Fruit fly (Drosophila melanogaster): ENCODE data around the gene COX5A.

COX5A gene

dm6 chr3R:11822266-11822665 lies 3.1 kb downstream of the COX5A start, which contains the start of gene Kyat (continued):
- peak; percentile 93 for TF ChIP-seq CG14860 (GFP tag; IDR thresholded peaks at IDR 0.05; ENCODE audit: partially characterized antibody)
- peak; percentile 67 for TF ChIP-seq sens (GFP tag)
- peak; percentile 98 for TF ChIP-seq Doc3 (GFP tag; IDR thresholded peaks at IDR 0.05; ENCODE audit: partially characterized antibody)
- peak; percentile 33 for TF ChIP-seq CoRest (tag; optimal IDR thresholded peaks at IDR 0.05)
- TF ChIP-seq repo (GFP tag; optimal IDR thresholded peaks at IDR 0.05) = no peak
- peak; percentile 92 for TF ChIP-seq CG7928 (GFP tag; optimal IDR thresholded peaks at IDR 0.05)
- TF ChIP-seq CG1603 (tag; optimal IDR thresholded peaks at IDR 0.05) = peak; percentile 78
- peak; percentile 80 for TF ChIP-seq CG10267 (tag; optimal IDR thresholded peaks at IDR 0.05)
- TF ChIP-seq Hr78 (GFP tag; optimal IDR thresholded peaks at IDR 0.05) = peak in 1 of 2 experiments; percentile 73
- no peak for TF ChIP-seq CG4282 (GFP tag; optimal IDR thresholded peaks at IDR 0.05)
- TF ChIP-seq lola (GFP tag; optimal IDR thresholded peaks at IDR 0.05) = peak in 1 of 3 experiments; percentile 7
- no peak for TF ChIP-seq twi (tag; optimal IDR thresholded peaks at IDR 0.05)
- TF ChIP-seq mld (GFP tag; IDR thresholded peaks at IDR 0.05; ENCODE audit: partially characterized antibody) = peak; percentile 94
- no peak for TF ChIP-seq CG8281 (tag; optimal IDR thresholded peaks at IDR 0.05)
- TF ChIP-seq gfzf (GFP tag; optimal IDR thresholded peaks at IDR 0.05) = peak; percentile 27
- peak; percentile 79 for TF ChIP-seq Med (GFP tag)
- peak; percentile 4 for TF ChIP-seq CG17186 (GFP tag; optimal IDR thresholded peaks at IDR 0.05)
- peak; percentile 83 for TF ChIP-seq CG3995 (GFP tag; optimal IDR thresholded peaks at IDR 0.05)
- peak; percentile 87 for TF ChIP-seq Sry-δ (GFP tag; optimal IDR thresholded peaks at IDR 0.05)
- peak; percentile 69 for TF ChIP-seq HmgZ (tag; optimal IDR thresholded peaks at IDR 0.05)
- no peak for TF ChIP-seq H15 (GFP tag; IDR thresholded peaks at IDR 0.05)
- TF ChIP-seq B-H2 (GFP tag; optimal IDR thresholded peaks at IDR 0.05) = peak; percentile 56
- peak; percentile 97 for TF ChIP-seq Dll (GFP tag; IDR thresholded peaks at IDR 0.05; ENCODE audit: partially characterized antibody)
- TF ChIP-seq knrl (GFP tag; IDR thresholded peaks at IDR 0.05; ENCODE audit: partially characterized antibody) = peak; percentile 95
- peak; percentile 96 for TF ChIP-seq CG42726 (GFP tag; IDR thresholded peaks at IDR 0.05; ENCODE audit: partially characterized antibody)
- peak; percentile 30 for TF ChIP-seq phol (tag; optimal IDR thresholded peaks at IDR 0.05)
- peak; percentile 2 to 17 for TF ChIP-seq dpn (GFP tag; optimal IDR thresholded peaks at IDR 0.05)
- TF ChIP-seq Dref (GFP tag; IDR thresholded peaks at IDR 0.05) = peak; percentile 99
- peak; percentile 17 for TF ChIP-seq CG4854 (GFP tag; optimal IDR thresholded peaks at IDR 0.05)
- TF ChIP-seq CG2712 (tag; optimal IDR thresholded peaks at IDR 0.05) = peak; percentile 42
- no peak for TF ChIP-seq CG7271 (tag; optimal IDR thresholded peaks at IDR 0.05)
- TF ChIP-seq BEAF-32 (GFP tag; optimal IDR thresholded peaks at IDR 0.05) = peak; percentile 96
- TF ChIP-seq chn (GFP tag; optimal IDR thresholded peaks at IDR 0.05) = no peak
- TF ChIP-seq CG32772 (GFP tag; IDR thresholded peaks at IDR 0.05) = no peak
- peak; percentile 95 for TF ChIP-seq nerfin-2 (GFP tag; IDR thresholded peaks at IDR 0.05; ENCODE audit: partially characterized antibody)
- TF ChIP-seq trem (tag; optimal IDR thresholded peaks at IDR 0.05) = peak; percentile 64
- peak; percentile 38 for TF ChIP-seq CG15601 (tag; optimal IDR thresholded peaks at IDR 0.05)
- peak; percentile 97 for TF ChIP-seq CG7963 (GFP tag; IDR thresholded peaks at IDR 0.05; ENCODE audit: partially characterized antibody)
- peak; percentile 95 for TF ChIP-seq E2f2 (GFP tag; IDR thresholded peaks at IDR 0.05)
- no peak for TF ChIP-seq MTF-1 (GFP tag; optimal IDR thresholded peaks at IDR 0.05; ENCODE audit: borderline replicate concordance)
- peak; percentile 7 for TF ChIP-seq lbe (GFP tag; optimal IDR thresholded peaks at IDR 0.05)
- peak; percentile 99 for TF ChIP-seq Bgb (GFP tag; IDR thresholded peaks at IDR 0.05; ENCODE audit: partially characterized antibody)
- peak; percentile 93 for TF ChIP-seq CG2116 (GFP tag; optimal IDR thresholded peaks at IDR 0.05)
- TF ChIP-seq CG2120 (GFP tag; optimal IDR thresholded peaks at IDR 0.05) = peak; percentile 12
- TF ChIP-seq CG16813 (GFP tag; IDR thresholded peaks at IDR 0.05; ENCODE audit: partially characterized antibody) = peak; percentile 97
- peak; percentile 99 for TF ChIP-seq CG34224 (GFP tag; IDR thresholded peaks at IDR 0.05; ENCODE audit: partially characterized antibody)
- no peak for TF ChIP-seq jigr1 (GFP tag; IDR thresholded peaks at IDR 0.05)
- peak; percentile 13 for TF ChIP-seq zen (tag; optimal IDR thresholded peaks at IDR 0.05)

Data from whole organism, embryonic.